Fruit fly (Drosophila melanogaster) whole organism, embryonic: Measurements from ENCODE around the gene sau.

ENCODE experiments used
- Ada2b ChIP-seq: fragments of 200-800 bp; sonication (Bioruptor generic); IDR thresholded peaks from 2 replicates; pipeline ENCODE4 v1.3.6; 2022; ENCODE audit warnings: missing biosample characterization, missing genetic modification characterization
- CG10565 ChIP-seq: fragments of 200-800 bp; sonication (Bioruptor generic); optimal IDR thresholded peaks from 3 replicates; lab custom pipeline; 2016; ENCODE audit warnings: missing biosample characterization, mild to moderate bottlenecking, missing genetic modification characterization
- CG11247 ChIP-seq: fragments of 200-800 bp; sonication (Bioruptor generic); IDR thresholded peaks from 2 replicates; pipeline ENCODE4 v1.3.6; 2022; ENCODE audit warnings: missing biosample characterization, missing genetic modification characterization
- CG1233 ChIP-seq: fragments of 200-800 bp; sonication (Bioruptor generic); optimal IDR thresholded peaks from 4 replicates; lab custom pipeline; 2018; ENCODE audit warnings: missing biosample characterization, mild to moderate bottlenecking, missing genetic modification characterization
- CG12769 ChIP-seq: fragments of 200-800 bp; sonication (Bioruptor generic); optimal IDR thresholded peaks from 2 replicates; lab custom pipeline; 2019; ENCODE audit warnings: missing biosample characterization, mild to moderate bottlenecking, missing genetic modification characterization, moderate library complexity
- CG16779 ChIP-seq: fragments of 200-800 bp; sonication (Bioruptor generic); IDR thresholded peaks from 2 replicates; pipeline ENCODE4 v1.3.6; 2022; ENCODE audit warnings: missing biosample characterization, missing genetic modification characterization
- CG16863 ChIP-seq: fragments of 200-800 bp; sonication (Bioruptor generic); optimal IDR thresholded peaks from 3 replicates; lab custom pipeline; 2016; ENCODE audit warnings: missing biosample characterization, missing genetic modification characterization
- CG17186 ChIP-seq: fragments of 200-800 bp; sonication (Bioruptor generic); optimal IDR thresholded peaks from 3 replicates; lab custom pipeline; 2017; ENCODE audit warnings: missing biosample characterization, missing genetic modification reagents, missing genetic modification characterization
- CG17568 ChIP-seq: fragments of 200-800 bp; sonication (Bioruptor generic); optimal IDR thresholded peaks from 2 replicates; lab custom pipeline; 2018; ENCODE audit warnings: missing biosample characterization, mild to moderate bottlenecking, missing genetic modification characterization, moderate library complexity
- CG18011 ChIP-seq: fragments of 200-800 bp; sonication (Bioruptor generic); optimal IDR thresholded peaks from 2 replicates; lab custom pipeline; 2017; ENCODE audit warnings: missing biosample characterization, missing genetic modification characterization, mild to moderate bottlenecking, moderate library complexity, missing genotype
- CG18476 ChIP-seq: fragments of 200-800 bp; sonication (Bioruptor generic); optimal IDR thresholded peaks from 2 replicates; lab custom pipeline; 2016; ENCODE audit warnings: missing biosample characterization, mild to moderate bottlenecking, missing genetic modification characterization
- CG30020 ChIP-seq: fragments of 200-800 bp; optimal IDR thresholded peaks from 2 replicates; lab custom pipeline; 2019; ENCODE audit warnings: missing biosample characterization, mild to moderate bottlenecking, missing genetic modification characterization, moderate library complexity
- CG3163 ChIP-seq: fragments of 200-800 bp; sonication (Bioruptor generic); optimal IDR thresholded peaks from 3 replicates; lab custom pipeline; 2016; ENCODE audit warnings: missing biosample characterization, missing genetic modification characterization
- CG32767 ChIP-seq: fragments of 200-800 bp; sonication (Bioruptor generic); IDR thresholded peaks from 2 replicates; pipeline ENCODE4 v1.3.6; 2022; ENCODE audit warnings: missing biosample characterization, missing genetic modification characterization
- CG33213 ChIP-seq: fragments of 200-800 bp; sonication (Bioruptor generic); optimal IDR thresholded peaks from 3 replicates; lab custom pipeline; 2016; ENCODE audit warnings: missing biosample characterization, missing genetic modification characterization
- CG3838 ChIP-seq: fragments of 200-800 bp; sonication (Bioruptor generic); optimal IDR thresholded peaks from 3 replicates; lab custom pipeline; 2016; ENCODE audit warnings: missing biosample characterization, missing genetic modification characterization
- CG4328 ChIP-seq: fragments of 200-800 bp; sonication (Bioruptor generic); optimal IDR thresholded peaks from 3 replicates; lab custom pipeline; 2017; ENCODE audit warnings: missing biosample characterization, missing genetic modification reagents, missing genetic modification characterization
- CG4707 ChIP-seq: fragments of 200-800 bp; sonication (Bioruptor generic); optimal IDR thresholded peaks from 2 replicates; lab custom pipeline; 2018; ENCODE audit warnings: missing biosample characterization, mild to moderate bottlenecking, missing genetic modification characterization, moderate library complexity
- CG5245 ChIP-seq: fragments of 200-800 bp; sonication (Bioruptor generic); optimal IDR thresholded peaks from 3 replicates; lab custom pipeline; 2016; ENCODE audit warnings: missing biosample characterization, missing genetic modification characterization
- CG6272 ChIP-seq: fragments of 200-800 bp; sonication (Bioruptor generic); IDR thresholded peaks from 2 replicates; pipeline ENCODE4 v1.3.6; 2022; ENCODE audit warnings: missing biosample characterization, missing genetic modification characterization
- CG7556 ChIP-seq: fragments of 200-800 bp; sonication (Bioruptor generic); optimal IDR thresholded peaks from 2 replicates; lab custom pipeline; 2017; ENCODE audit warnings: missing biosample characterization, mild to moderate bottlenecking, missing genetic modification characterization
- CG8281 ChIP-seq: fragments of 200-800 bp; sonication (Bioruptor generic); optimal IDR thresholded peaks from 2 replicates; lab custom pipeline; 2018; ENCODE audit warnings: missing biosample characterization, mild to moderate bottlenecking, missing genetic modification characterization, moderate library complexity
- CG9215 ChIP-seq: fragments of 200-800 bp; sonication (Bioruptor generic); IDR thresholded peaks from 2 replicates; pipeline ENCODE4 v1.3.6; 2022; ENCODE audit warnings: missing biosample characterization, missing genetic modification characterization
- CoRest ChIP-seq: fragments of 200-800 bp; sonication (Bioruptor generic); optimal IDR thresholded peaks from 3 replicates; lab custom pipeline; 2018; ENCODE audit warnings: missing biosample characterization, mild to moderate bottlenecking, missing genetic modification characterization, moderate library complexity
- ERR ChIP-seq: fragments of 200-800 bp; sonication (Bioruptor generic); optimal IDR thresholded peaks from 2 replicates; lab custom pipeline; 2016; ENCODE audit warnings: missing biosample characterization, missing genetic modification characterization
- HLH54F ChIP-seq: fragments of 200-800 bp; sonication (Bioruptor generic); optimal IDR thresholded peaks from 3 replicates; lab custom pipeline; 2016; ENCODE audit warnings: missing biosample characterization, missing genetic modification characterization
- Hr3 ChIP-seq: fragments of 200-800 bp; sonication (Bioruptor generic); optimal IDR thresholded peaks from 3 replicates; lab custom pipeline; 2016; ENCODE audit warnings: missing biosample characterization, missing genetic modification characterization
- Kr ChIP-seq: fragments of 200-800 bp; sonication (Bioruptor generic); optimal IDR thresholded peaks from 2 replicates; lab custom pipeline; 2017; ENCODE audit warnings: missing biosample characterization, mild to moderate bottlenecking, missing genetic modification characterization
- Lpt ChIP-seq: fragments of >200 bp; optimal IDR thresholded peaks from 2 replicates; lab custom pipeline; 2018; ENCODE audit warnings: missing biosample characterization, missing genetic modification characterization
- Mad ChIP-seq: fragments of 200-800 bp; sonication (Bioruptor generic); optimal IDR thresholded peaks from 2 replicates; lab custom pipeline; 2016; ENCODE audit warnings: missing biosample characterization, missing genetic modification characterization
- Mes4 ChIP-seq: fragments of 200-800 bp; sonication (Bioruptor generic); optimal IDR thresholded peaks from 2 replicates; lab custom pipeline; 2016; ENCODE audit warnings: missing biosample characterization, missing genetic modification characterization
- Mrtf ChIP-seq: fragments of 200-800 bp; sonication (Bioruptor generic); IDR thresholded peaks from 3 replicates; pipeline ENCODE4 v1.3.6; 2022; ENCODE audit warnings: missing biosample characterization, missing genetic modification characterization
- NC2β ChIP-seq: fragments of 200-800 bp; sonication (Bioruptor generic); optimal IDR thresholded peaks from 2 replicates; lab custom pipeline; 2016; ENCODE audit warnings: missing biosample characterization, missing genetic modification characterization
- Nf-YB ChIP-seq: fragments of 200-800 bp; sonication (Bioruptor generic); optimal IDR thresholded peaks from 3 replicates; lab custom pipeline; 2019; ENCODE audit warnings: missing biosample characterization, mild to moderate bottlenecking, missing genetic modification characterization, moderate library complexity
- Rx ChIP-seq: fragments of 200-800 bp; sonication (Bioruptor generic); IDR thresholded peaks from 2 replicates; pipeline ENCODE4 v1.3.6; 2022; ENCODE audit warnings: missing biosample characterization, missing genetic modification characterization
- Trl ChIP-seq, 3 experiments: fragments of >200 bp in 2 of 3; fragments of 200-800 bp in 1 of 3; sonication (Bioruptor generic) in 1 of 3; optimal IDR thresholded peaks; 2 replicates in 1 of 3; 3 replicates in 2 of 3; lab custom pipeline; 2016 to 2017; ENCODE audit warnings: missing biosample characterization in 1 of 3, missing genetic modification characterization in 1 of 3
- Usf ChIP-seq: fragments of 200-800 bp; sonication (Bioruptor generic); optimal IDR thresholded peaks from 2 replicates; lab custom pipeline; 2017; ENCODE audit warnings: missing genotype, missing biosample characterization, missing genetic modification characterization
- ac ChIP-seq: fragments of 200-800 bp; sonication (Bioruptor generic); optimal IDR thresholded peaks from 3 replicates; lab custom pipeline; 2017; ENCODE audit warnings: missing biosample characterization, mild to moderate bottlenecking, missing genetic modification characterization
- aop ChIP-seq: fragments of 200-800 bp; sonication (Bioruptor generic); IDR thresholded peaks from 2 replicates; pipeline ENCODE4 v1.3.6; 2022; ENCODE audit warnings: missing biosample characterization, missing genetic modification characterization
- ap ChIP-seq: fragments of 200-800 bp; sonication (Bioruptor generic); IDR thresholded peaks from 2 replicates; pipeline ENCODE4 v1.3.6; 2022; ENCODE audit warnings: missing biosample characterization, missing genetic modification characterization
- dmrt11E ChIP-seq: fragments of 200-800 bp; sonication (Bioruptor generic); optimal IDR thresholded peaks from 3 replicates; lab custom pipeline; 2018; ENCODE audit warnings: missing biosample characterization, mild to moderate bottlenecking, missing genetic modification characterization, moderate library complexity
- ewg ChIP-seq: fragments of 200-800 bp; sonication (Bioruptor generic); optimal IDR thresholded peaks from 3 replicates; lab custom pipeline; 2017; ENCODE audit warnings: mild to moderate bottlenecking, missing biosample characterization, missing genetic modification reagents, missing genetic modification characterization
- ham ChIP-seq: fragments of 200-800 bp; sonication (Bioruptor generic); IDR thresholded peaks from 2 replicates; pipeline ENCODE4 v1.3.6; 2022; ENCODE audit warnings: missing biosample characterization, missing genetic modification characterization
- kay ChIP-seq: fragments of 200-800 bp; sonication (Bioruptor generic); optimal IDR thresholded peaks from 2 replicates; lab custom pipeline; 2016; ENCODE audit warnings: missing biosample characterization, missing genetic modification characterization
- luna ChIP-seq: fragments of 200-800 bp; sonication (Bioruptor generic); optimal IDR thresholded peaks from 2 replicates; lab custom pipeline; 2016; ENCODE audit warnings: missing biosample characterization, missing genetic modification characterization
- pfk ChIP-seq: fragments of 200-800 bp; sonication (Bioruptor generic); optimal IDR thresholded peaks from 2 replicates; lab custom pipeline; 2018; ENCODE audit warnings: missing biosample characterization, mild to moderate bottlenecking, missing genetic modification characterization, moderate library complexity
- pzg ChIP-seq: fragments of 200-800 bp; sonication (Bioruptor generic); optimal IDR thresholded peaks from 3 replicates; lab custom pipeline; 2018; ENCODE audit warnings: missing biosample characterization, mild to moderate bottlenecking, missing genetic modification characterization, moderate library complexity
- schlank ChIP-seq: fragments of 200-800 bp; sonication (Bioruptor generic); optimal IDR thresholded peaks from 2 replicates; lab custom pipeline; 2018; ENCODE audit warnings: missing biosample characterization, mild to moderate bottlenecking, missing genetic modification characterization
- sqz ChIP-seq: fragments of 200-800 bp; sonication (Bioruptor generic); optimal IDR thresholded peaks from 3 replicates; lab custom pipeline; 2018; ENCODE audit warnings: missing biosample characterization, mild to moderate bottlenecking, missing genetic modification characterization
- unpg ChIP-seq: fragments of 200-800 bp; sonication (Bioruptor generic); optimal IDR thresholded peaks from 3 replicates; lab custom pipeline; 2018; ENCODE audit warnings: missing biosample characterization, mild to moderate bottlenecking, missing genetic modification characterization, moderate library complexity

The sau gene

DNA sequence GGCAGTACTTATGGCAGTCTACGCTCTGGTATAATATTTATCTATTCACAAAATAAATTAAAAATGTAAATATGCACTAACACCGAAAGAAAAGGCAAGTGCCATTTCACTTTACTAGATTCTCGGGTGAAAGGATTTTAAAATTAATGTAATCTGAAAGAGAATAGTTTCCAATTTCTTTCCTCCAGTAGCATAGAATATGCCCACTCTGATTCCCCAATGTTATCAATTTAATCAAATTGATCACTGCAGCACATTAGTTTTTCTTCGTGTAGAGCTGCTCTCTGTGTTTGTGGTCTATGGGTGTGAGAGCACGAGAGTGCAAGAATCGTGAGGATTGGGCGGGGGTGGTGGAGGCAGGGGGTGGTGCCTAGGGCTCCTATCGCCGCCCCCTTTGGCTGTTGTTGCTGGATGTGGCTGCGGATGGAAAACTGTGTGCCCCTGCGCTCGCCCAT is 25.0 kb upstream of the sau start (continued):
- TF ChIP-seq CG33213 (GFP tag; lab: Kevin White, UChicago): peak; percentile 72
- TF ChIP-seq pzg (GFP tag; lab: Kevin White, UChicago): no peak
- peak; percentile 65 for TF ChIP-seq CG6272 (GFP tag; lab: Robert Waterston, UW)
- no peak for TF ChIP-seq luna (GFP tag; lab: Kevin White, UChicago)
- no peak for TF ChIP-seq Lpt (GFP tag; lab: Kevin White, UChicago)
- TF ChIP-seq Usf (GFP tag; lab: Kevin White, UChicago): peak; percentile 67
- peak in 1 of 2 experiments; percentile 43 for TF ChIP-seq Trl (optimal IDR thresholded peaks at IDR 0.05; lab: Kevin White, UChicago)
- TF ChIP-seq Trl (GFP tag; optimal IDR thresholded peaks at IDR 0.05; lab: Kevin White, UChicago): peak; percentile 69
- peak; percentile 84 for TF ChIP-seq ewg (GFP tag; lab: Kevin White, UChicago)
- TF ChIP-seq ERR (GFP tag; lab: Kevin White, UChicago): peak; percentile 24
- peak; percentile 71 for TF ChIP-seq CG17186 (GFP tag; lab: Kevin White, UChicago)
- peak; percentile 61 for TF ChIP-seq CG30020
- TF ChIP-seq CG4707 (GFP tag; lab: Kevin White, UChicago): peak; percentile 78
- TF ChIP-seq CG9215: peak; percentile 28; the same call in 1 of the 2 replicates
- no peak for TF ChIP-seq CG3163 (GFP tag; lab: Kevin White, UChicago)
- peak; percentile 81 for TF ChIP-seq CG1233 (GFP tag; lab: Kevin White, UChicago)
- TF ChIP-seq schlank (tag; lab: Kevin White, UChicago): no peak
- TF ChIP-seq dmrt11E: peak; percentile 95
- TF ChIP-seq CG18476 (GFP tag; lab: Kevin White, UChicago): peak; percentile 74
- TF ChIP-seq Hr3 (GFP tag; lab: Kevin White, UChicago): peak; percentile 82
- no peak for TF ChIP-seq CG12769 (tag; lab: Kevin White, UChicago)
- peak; percentile 75 for TF ChIP-seq Mes4 (GFP tag; lab: Kevin White, UChicago)
- TF ChIP-seq unpg (GFP tag; lab: Kevin White, UChicago): peak; percentile 87
- peak; percentile 73 for TF ChIP-seq NC2β (GFP tag; lab: Kevin White, UChicago)
- TF ChIP-seq CG5245 (GFP tag; lab: Kevin White, UChicago): peak; percentile 77
- peak; percentile 61 for TF ChIP-seq CG4328
- no peak for TF ChIP-seq pfk (GFP tag; lab: Kevin White, UChicago)
- peak; percentile 73 for TF ChIP-seq CG16863 (GFP tag; lab: Kevin White, UChicago)
- peak; percentile 85 for TF ChIP-seq sqz
- peak; percentile 73; the same call in 1 of the 2 replicates for TF ChIP-seq aop
- TF ChIP-seq CoRest (tag; lab: Kevin White, UChicago): peak; percentile 89
- peak; percentile 48 for TF ChIP-seq CG11247 (GFP tag; lab: Robert Waterston, UW)
- peak; percentile 65 for TF ChIP-seq ac (GFP tag; lab: Kevin White, UChicago)
- TF ChIP-seq Mad (GFP tag; lab: Kevin White, UChicago): peak; percentile 42
- peak; percentile 81 for TF ChIP-seq CG17568 (GFP tag; lab: Kevin White, UChicago)
- TF ChIP-seq CG32767: peak; percentile 55; the same call in 1 of the 2 replicates
- peak; percentile 86 for TF ChIP-seq CG7556 (GFP tag; lab: Kevin White, UChicago)
- TF ChIP-seq HLH54F (GFP tag; lab: Kevin White, UChicago): peak; percentile 33
- TF ChIP-seq CG3838: peak; percentile 14
- peak; percentile 44 for TF ChIP-seq CG10565 (GFP tag; lab: Kevin White, UChicago)
- no peak for TF ChIP-seq Rx
- TF ChIP-seq CG18011 (GFP tag; lab: Kevin White, UChicago): no peak
- peak; percentile 66 for TF ChIP-seq Nf-YB (GFP tag; lab: Kevin White, UChicago)
- peak; percentile 64 for TF ChIP-seq CG8281 (tag; lab: Kevin White, UChicago)
- TF ChIP-seq CG16779: no peak
- TF ChIP-seq Mrtf (GFP tag; lab: Robert Waterston, UW): peak; percentile 48; the same call in 2 of the 3 replicates
- TF ChIP-seq ap: peak; percentile 74
- peak; percentile 52 for TF ChIP-seq Ada2b
- TF ChIP-seq kay: peak; percentile 34
- TF ChIP-seq ham (GFP tag; lab: Robert Waterston, UW): no peak
- TF ChIP-seq Kr: no peak
